Fruit fly (Drosophila melanogaster) whole organism, prepupa: Measurements from ENCODE around the gene Spag1.
A peak's percentile ranks its signal among the peaks of the same experiment; 100 is the strongest.

Experiments
- Blimp-1 ChIP-seq: fragments of 200-800 bp; sonication (Bioruptor generic); optimal IDR thresholded peaks from 3 replicates; lab custom pipeline; 2017; ENCODE audit warnings: missing biosample characterization, missing genetic modification characterization, mild to moderate bottlenecking, moderate library complexity, missing genetic modification reagents
- CG10631 ChIP-seq: fragments of 200-800 bp; sonication (Bioruptor generic); optimal IDR thresholded peaks from 2 replicates; lab custom pipeline; 2016; ENCODE audit warnings: missing biosample characterization, missing genetic modification characterization
- CG11294 ChIP-seq: fragments of 200-800 bp; sonication (Bioruptor generic); IDR thresholded peaks from 2 replicates; pipeline ENCODE4 v1.3.6; 2022; ENCODE audit warnings: missing biosample characterization, missing genetic modification characterization
- CG15336 ChIP-seq: fragments of 200-800 bp; sonication (Bioruptor generic); IDR thresholded peaks from 2 replicates; pipeline ENCODE4 v1.3.6; 2022; ENCODE audit warnings: missing biosample characterization, missing genetic modification characterization
- CG3032 ChIP-seq: fragments of 200-800 bp; optimal IDR thresholded peaks from 2 replicates; lab custom pipeline; 2019; ENCODE audit warnings: missing biosample characterization, mild to moderate bottlenecking, missing genetic modification characterization, moderate library complexity
- CG31627 ChIP-seq: fragments of 200-800 bp; sonication (Bioruptor generic); optimal IDR thresholded peaks from 3 replicates; lab custom pipeline; 2016; ENCODE audit warnings: missing biosample characterization, missing genetic modification characterization
- CG34406 ChIP-seq: fragments of 200-800 bp; sonication (Bioruptor generic); optimal IDR thresholded peaks from 3 replicates; lab custom pipeline; 2016; ENCODE audit warnings: missing biosample characterization, missing genetic modification characterization
- CG4318 ChIP-seq: fragments of 200-800 bp; sonication (Bioruptor generic); optimal IDR thresholded peaks from 3 replicates; lab custom pipeline; 2017; ENCODE audit warnings: missing biosample characterization, mild to moderate bottlenecking, missing genetic modification characterization
- CG6163 ChIP-seq: fragments of 200-800 bp; sonication (Bioruptor generic); IDR thresholded peaks from 3 replicates; pipeline ENCODE4 v1.3.6; 2022; ENCODE audit warnings: missing biosample characterization, missing genetic modification characterization
- CG6276 ChIP-seq: fragments of 200-800 bp; sonication (Bioruptor generic); optimal IDR thresholded peaks from 2 replicates; lab custom pipeline; 2017; ENCODE audit warnings: missing biosample characterization, mild to moderate bottlenecking, missing genetic modification characterization
- CG6792 ChIP-seq: fragments of 200-800 bp; sonication (Bioruptor generic); optimal IDR thresholded peaks from 3 replicates; lab custom pipeline; 2016; ENCODE audit warnings: missing biosample characterization, missing genetic modification characterization
- CG6854 ChIP-seq: fragments of 200-800 bp; sonication (Bioruptor generic); optimal IDR thresholded peaks from 2 replicates; lab custom pipeline; 2017; ENCODE audit warnings: missing biosample characterization, mild to moderate bottlenecking, missing genetic modification characterization
- CG7368 ChIP-seq: fragments of 200-800 bp; sonication (Bioruptor generic); optimal IDR thresholded peaks from 3 replicates; lab custom pipeline; 2016; ENCODE audit warnings: missing biosample characterization, missing genetic modification characterization
- CG8119 ChIP-seq: fragments of 200-800 bp; sonication (Bioruptor generic); IDR thresholded peaks from 3 replicates; pipeline ENCODE4 v1.3.6; 2022; ENCODE audit warnings: missing biosample characterization, missing genetic modification characterization
- CG8632 ChIP-seq: fragments of 200-800 bp; sonication (Bioruptor generic); optimal IDR thresholded peaks from 3 replicates; lab custom pipeline; 2016; ENCODE audit warnings: missing biosample characterization, missing genetic modification characterization
- CG9139 ChIP-seq: fragments of 200-800 bp; sonication (Bioruptor generic); optimal IDR thresholded peaks from 3 replicates; lab custom pipeline; 2017; ENCODE audit warnings: missing biosample characterization, mild to moderate bottlenecking, missing genetic modification characterization
- Eip78C ChIP-seq: fragments of 200-800 bp; sonication (Bioruptor generic); peaks from one replicate; lab custom pipeline; 2016; ENCODE audit warnings: missing biosample characterization, missing genetic modification characterization
- Eip93F ChIP-seq: fragments of 200-800 bp; sonication (Bioruptor generic); optimal IDR thresholded peaks from 2 replicates; lab custom pipeline; 2016; ENCODE audit warnings: missing biosample characterization, mild to moderate bottlenecking, missing genetic modification characterization
- Ets21C ChIP-seq: fragments of 200-800 bp; sonication (Bioruptor generic); optimal IDR thresholded peaks from 3 replicates; lab custom pipeline; 2016; ENCODE audit warnings: missing biosample characterization, missing genetic modification characterization
- Gug ChIP-seq: fragments of 200-800 bp; sonication (Bioruptor generic); IDR thresholded peaks from 2 replicates; pipeline ENCODE4 v1.3.6; 2022; ENCODE audit warnings: missing biosample characterization, missing genetic modification characterization
- Hr38 ChIP-seq: sonication (Bioruptor generic); optimal IDR thresholded peaks from 2 replicates; lab custom pipeline; 2016; ENCODE audit warnings: missing biosample characterization, missing genetic modification characterization
- Hr4 ChIP-seq: fragments of 200-800 bp; sonication (Bioruptor generic); optimal IDR thresholded peaks from 3 replicates; lab custom pipeline; 2016; ENCODE audit warnings: missing biosample characterization, missing genetic modification characterization
- Lpt ChIP-seq: fragments of 200-800 bp; sonication (Bioruptor generic); optimal IDR thresholded peaks from 3 replicates; lab custom pipeline; 2016; ENCODE audit warnings: missing biosample characterization, missing genetic modification characterization
- Met ChIP-seq: fragments of 200-800 bp; sonication (Bioruptor generic); optimal IDR thresholded peaks from 3 replicates; lab custom pipeline; 2016; ENCODE audit warnings: missing biosample characterization, missing genetic modification characterization
- OdsH ChIP-seq: fragments of 200-800 bp; sonication (Bioruptor generic); optimal IDR thresholded peaks from 3 replicates; lab custom pipeline; 2016; ENCODE audit warnings: missing biosample characterization, missing genetic modification characterization
- Smox ChIP-seq: fragments of 200-800 bp; sonication (Bioruptor generic); optimal IDR thresholded peaks from 3 replicates; lab custom pipeline; 2016; ENCODE audit warnings: missing biosample characterization, missing genetic modification characterization
- Sox14 ChIP-seq: fragments of 200-800 bp; sonication (Bioruptor generic); optimal IDR thresholded peaks from 3 replicates; lab custom pipeline; 2016; ENCODE audit warnings: missing biosample characterization, missing genetic modification characterization
- cyc ChIP-seq: fragments of 200-800 bp; sonication (Bioruptor generic); optimal IDR thresholded peaks from 3 replicates; lab custom pipeline; 2016; ENCODE audit warnings: missing biosample characterization, missing genetic modification characterization
- dsx ChIP-seq: fragments of 200-800 bp; optimal IDR thresholded peaks from 3 replicates; lab custom pipeline; 2019; ENCODE audit warnings: missing biosample characterization, mild to moderate bottlenecking, missing genetic modification characterization, moderate library complexity; ENCODE audit not compliant: poor library complexity, severe bottlenecking
- eg ChIP-seq: fragments of 200-800 bp; sonication (Bioruptor generic); IDR thresholded peaks from 3 replicates; pipeline ENCODE4 v1.3.6; 2022; ENCODE audit warnings: missing biosample characterization, missing genetic modification characterization
- fd85E ChIP-seq: fragments of 200-800 bp; sonication (Bioruptor generic); optimal IDR thresholded peaks from 3 replicates; lab custom pipeline; 2016; ENCODE audit warnings: missing biosample characterization, missing genetic modification characterization
- fkh ChIP-seq: fragments of 200-800 bp; sonication (Bioruptor generic); optimal IDR thresholded peaks from 3 replicates; lab custom pipeline; 2017; ENCODE audit warnings: missing biosample characterization, mild to moderate bottlenecking, missing genetic modification characterization, moderate library complexity
- lz ChIP-seq: fragments of 200-800 bp; sonication (Bioruptor generic); optimal IDR thresholded peaks from 3 replicates; lab custom pipeline; 2016; ENCODE audit warnings: missing biosample characterization, missing genetic modification characterization
- net ChIP-seq: fragments of 200-800 bp; sonication (Bioruptor generic); optimal IDR thresholded peaks from 3 replicates; lab custom pipeline; 2016; ENCODE audit warnings: missing biosample characterization, missing genetic modification characterization
- pdm3 ChIP-seq: fragments of 200-800 bp; sonication (Bioruptor generic); optimal IDR thresholded peaks from 3 replicates; lab custom pipeline; 2016; ENCODE audit warnings: missing biosample characterization, missing genetic modification characterization
- svp ChIP-seq: fragments of 200-800 bp; sonication (Bioruptor generic); peaks from one replicate; lab custom pipeline; 2016; ENCODE audit warnings: missing biosample characterization, missing genetic modification characterization
- topi ChIP-seq: fragments of 200-800 bp; sonication (Bioruptor generic); optimal IDR thresholded peaks from 3 replicates; lab custom pipeline; 2016; ENCODE audit warnings: missing biosample characterization, missing genetic modification characterization
- vri ChIP-seq: fragments of 200-800 bp; sonication (Bioruptor generic); optimal IDR thresholded peaks from 3 replicates; lab custom pipeline; 2016; ENCODE audit warnings: missing biosample characterization, mild to moderate bottlenecking, missing genetic modification characterization

Gene Spag1

dm6 chr3R:26968823-26969638 lies 21.4 kb downstream of the Spag1 start (continued):
- TF ChIP-seq CG8119 (GFP tag; lab: Robert Waterston, UW) (peak; percentile 75), CG11294 (GFP tag; lab: Robert Waterston, UW) (no peak), Sox14 (GFP tag; lab: Kevin White, UChicago) (no peak), vri (GFP tag; lab: Kevin White, UChicago) (peak; percentile 36), Hr38 (GFP tag; lab: Kevin White, UChicago) (no peak), fkh (GFP tag; lab: Kevin White, UChicago) (peak; percentile 38), Met (GFP tag; lab: Kevin White, UChicago) (no peak), svp (GFP tag; lab: Kevin White, UChicago) (peak; percentile 28), dsx (GFP tag; lab: Kevin White, UChicago) (no peak), Smox (no peak), CG6163 (GFP tag; lab: Robert Waterston, UW) (peak; percentile 65; the same call in 2 of the 3 replicates), CG15336 (GFP tag; lab: Robert Waterston, UW) (peak; percentile 61; the same call in 1 of the 2 replicates), Ets21C (GFP tag; lab: Kevin White, UChicago) (no peak), CG31627 (GFP tag; lab: Kevin White, UChicago) (no peak), CG10631 (GFP tag; lab: Kevin White, UChicago) (peak; percentile 27), cyc (GFP tag; lab: Kevin White, UChicago) (no peak)
- TF ChIP-seq, all 60 proteins: peak for 14

DNA sequence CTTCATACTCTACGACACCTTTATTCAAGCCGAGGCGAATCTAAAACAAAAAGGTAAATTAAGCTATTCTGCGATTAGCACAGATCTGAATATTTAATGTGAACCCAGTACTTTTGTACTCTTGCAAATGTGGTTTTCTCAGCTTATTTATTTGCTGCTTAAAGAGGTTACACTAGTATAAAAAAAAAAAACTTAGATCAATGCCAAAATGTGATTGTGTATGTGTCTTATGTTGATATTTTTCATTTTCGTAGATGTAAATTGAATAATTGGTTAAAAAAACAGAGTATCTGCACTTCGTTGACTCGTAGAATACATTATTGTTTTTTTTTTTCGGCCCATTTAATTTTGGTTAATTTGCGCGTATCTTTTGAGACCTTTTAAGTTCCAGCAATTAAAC lies 22.1 kb downstream of the Spag1 start:
- TF ChIP-seq CG3032 (tag; lab: Kevin White, UChicago), result no peak
- no peak for TF ChIP-seq lz (GFP tag; lab: Kevin White, UChicago)
- TF ChIP-seq CG9139 (GFP tag; lab: Kevin White, UChicago), result no peak
- no peak for TF ChIP-seq CG6792
- TF ChIP-seq CG11294 (GFP tag; lab: Robert Waterston, UW), result no peak
- no peak for TF ChIP-seq OdsH (GFP tag; lab: Kevin White, UChicago)
- TF ChIP-seq Gug (GFP tag; lab: Robert Waterston, UW), result no peak
- TF ChIP-seq dsx (GFP tag; lab: Kevin White, UChicago), result no peak
- no peak for TF ChIP-seq CG6854 (GFP tag; lab: Kevin White, UChicago)
- no peak for TF ChIP-seq pdm3 (GFP tag; lab: Kevin White, UChicago)
- TF ChIP-seq eg (GFP tag; lab: Robert Waterston, UW), result no peak
- no peak for TF ChIP-seq CG7368 (GFP tag; lab: Kevin White, UChicago)
- TF ChIP-seq CG6276, result no peak
- no peak for TF ChIP-seq fd85E (GFP tag; lab: Kevin White, UChicago)
- no peak for TF ChIP-seq Hr38 (GFP tag; lab: Kevin White, UChicago)
- TF ChIP-seq Eip78C (GFP tag; lab: Kevin White, UChicago), result no peak
- TF ChIP-seq CG34406 (GFP tag; lab: Kevin White, UChicago), result no peak
- TF ChIP-seq Lpt, result no peak

- TF ChIP-seq net (GFP tag; lab: Kevin White, UChicago) (no peak), CG8632 (GFP tag; lab: Kevin White, UChicago) (no peak), Blimp-1 (no peak), CG31627 (GFP tag; lab: Kevin White, UChicago) (no peak), CG4318 (no peak), CG6792 (no peak), topi (GFP tag; lab: Kevin White, UChicago) (no peak), Hr4 (GFP tag; lab: Kevin White, UChicago) (no peak), CG8119 (GFP tag; lab: Robert Waterston, UW) (no peak), CG3032 (tag; lab: Kevin White, UChicago) (no peak), Eip93F (GFP tag; lab: Kevin White, UChicago) (no peak)
Observed at dm6 chr3R:26978241-26978640, 30.6 kb downstream of the Spag1 start, which contains the start of the genes CG14253 and CG46313. Gene CG14253, plus strand, starts transcription at chr3R:26978541. Gene CG46313, plus strand, starts transcription at chr3R:26978541.
